Worm (Caenorhabditis elegans): ENCODE results near the gene T22B7.4.
A peak's percentile ranks its signal among the peaks of the same experiment; 100 is the strongest.

The T22B7.4 gene

ce11 chrX:5661179-5661578, 20.0 kb upstream of the T22B7.4 start:
- TF ChIP-seq lag-1 (GFP tag; IDR thresholded peaks at IDR 0.05) (no peak), pha-4 (tag; optimal IDR thresholded peaks at IDR 0.05) (no peak), C17E4.6 (GFP tag; IDR thresholded peaks at IDR 0.05) (no peak), ceh-100 (GFP tag; IDR thresholded peaks at IDR 0.05) (no peak), snpc-4 (GFP tag; optimal IDR thresholded peaks at IDR 0.05) (no peak), snpc-4 (tag; optimal IDR thresholded peaks at IDR 0.05) (no peak), pbrm-1 (GFP tag; IDR thresholded peaks at IDR 0.05) (no peak), lin-35 (GFP tag; optimal IDR thresholded peaks at IDR 0.05) (no peak), hmg-1.2 (GFP tag; IDR thresholded peaks at IDR 0.05) (no peak), F22D6.2 (tag; optimal IDR thresholded peaks at IDR 0.05) (no peak), cebp-1 (GFP tag; IDR thresholded peaks at IDR 0.05) (no peak), cebp-1 (tag; optimal IDR thresholded peaks at IDR 0.05) (no peak), B0035.1 (tag; optimal IDR thresholded peaks at IDR 0.05) (no peak), snpc-1.1 (tag; optimal IDR thresholded peaks at IDR 0.05; ENCODE audit: insufficient read depth) (no peak)

ce11 chrX:5659614-5660013, 18.4 kb upstream of the T22B7.4 start, which contains the start of gene T22B7.22:
Gene T22B7.22, plus strand, starts transcription at chrX:5659967.
- TF ChIP-seq ekl-4 (GFP tag; IDR thresholded peaks at IDR 0.05) (no peak), ztf-26 (tag; optimal IDR thresholded peaks at IDR 0.05) (peak; percentile 5), madf-8 (GFP tag; conservative IDR thresholded peaks at IDR 0.05) (no peak), ceh-58 (GFP tag; IDR thresholded peaks at IDR 0.05) (no peak), gei-17 (GFP tag; optimal IDR thresholded peaks at IDR 0.05) (no peak), ceh-79 (tag; optimal IDR thresholded peaks at IDR 0.05) (no peak), snpc-1.1 (tag; optimal IDR thresholded peaks at IDR 0.05; ENCODE audit: insufficient read depth) (no peak)

- TF ChIP-seq tlf-1 (GFP tag; optimal IDR thresholded peaks at IDR 0.05) (no peak), F57A8.1 (GFP tag; optimal IDR thresholded peaks at IDR 0.05) (no peak), Y53G8AR.9 (GFP tag; conservative IDR thresholded peaks at IDR 0.05) (no peak), sptf-2 (GFP tag; optimal IDR thresholded peaks at IDR 0.05) (no peak), athp-1 (tag; optimal IDR thresholded peaks at IDR 0.05) (no peak), F49E8.2 (tag; optimal IDR thresholded peaks at IDR 0.05; ENCODE audit: insufficient read depth) (no peak), F52B5.7 (tag; optimal IDR thresholded peaks at IDR 0.05) (no peak), somi-1 (GFP tag; optimal IDR thresholded peaks at IDR 0.05) (no peak), madf-3 (GFP tag; IDR thresholded peaks at IDR 0.05) (no peak), ekl-4 (GFP tag; IDR thresholded peaks at IDR 0.05) (no peak), cebp-1 (GFP tag; IDR thresholded peaks at IDR 0.05) (no peak), cebp-1 (tag; optimal IDR thresholded peaks at IDR 0.05) (no peak), C17E4.6 (GFP tag; IDR thresholded peaks at IDR 0.05) (no peak), lsy-27 (tag; optimal IDR thresholded peaks at IDR 0.05; ENCODE audit: borderline replicate concordance, insufficient read depth) (no peak), ceh-79 (tag; optimal IDR thresholded peaks at IDR 0.05) (no peak), F10E7.11 (tag; optimal IDR thresholded peaks at IDR 0.05) (no peak), lin-35 (GFP tag; optimal IDR thresholded peaks at IDR 0.05) (no peak), ceh-91 (GFP tag; IDR thresholded peaks at IDR 0.05) (no peak), nhr-179 (tag; optimal IDR thresholded peaks at IDR 0.05) (no peak)
These were observed 14.4 kb upstream of the T22B7.4 start for ce11 chrX:5655601-5656000.

- TF ChIP-seq egl-44 (GFP tag; IDR thresholded peaks at IDR 0.05) (0 out of 2 replicates have a peak, but pooled peaks have one; percentile 30), F37B4.10 (GFP tag; IDR thresholded peaks at IDR 0.05) (no peak), cebp-1 (GFP tag; IDR thresholded peaks at IDR 0.05) (no peak), cebp-1 (tag; optimal IDR thresholded peaks at IDR 0.05) (no peak), gei-17 (GFP tag; optimal IDR thresholded peaks at IDR 0.05) (peak; percentile 6), F23B12.7 (tag; optimal IDR thresholded peaks at IDR 0.05; ENCODE audit: insufficient read depth) (no peak), somi-1 (GFP tag; optimal IDR thresholded peaks at IDR 0.05) (peak; percentile 65), dox-1 (GFP tag; IDR thresholded peaks at IDR 0.05) (peak; percentile 48; the same call in 1 of the 2 replicates), lin-40 (tag; optimal IDR thresholded peaks at IDR 0.05) (peak; percentile 63), K11D2.4 (GFP tag; IDR thresholded peaks at IDR 0.05) (peak; percentile 47; the same call in 1 of the 2 replicates), chd-7 (tag; optimal IDR thresholded peaks at IDR 0.05) (peak; percentile 13), dpl-1 (GFP tag; optimal IDR thresholded peaks at IDR 0.05) (no peak), lir-1 (GFP tag; conservative IDR thresholded peaks at IDR 0.05) (no peak), F22D6.2 (tag; optimal IDR thresholded peaks at IDR 0.05) (peak; percentile 43), attf-6 (GFP tag; IDR thresholded peaks at IDR 0.05) (no peak), him-1 (tag; optimal IDR thresholded peaks at IDR 0.05) (no peak), B0035.1 (tag; optimal IDR thresholded peaks at IDR 0.05) (no peak)
These were observed 12.6 kb upstream of the T22B7.4 start, which contains the start of gene T22B7.7 for ce11 chrX:5653813-5654212. Gene T22B7.7, minus strand, starts transcription at chrX:5654074.
